Fruit fly (Drosophila melanogaster) whole organism, prepupa: Measurements from ENCODE around the gene CG2901.
A peak's percentile ranks its signal among the peaks of the same experiment; 100 is the strongest.

ENCODE experiments used
- Blimp-1 ChIP-seq: fragments of 200-800 bp; sonication (Bioruptor generic); optimal IDR thresholded peaks from 3 replicates; lab custom pipeline; 2017; ENCODE audit warnings: missing biosample characterization, missing genetic modification characterization, mild to moderate bottlenecking, moderate library complexity, missing genetic modification reagents
- CG10631 ChIP-seq: fragments of 200-800 bp; sonication (Bioruptor generic); optimal IDR thresholded peaks from 2 replicates; lab custom pipeline; 2016; ENCODE audit warnings: missing biosample characterization, missing genetic modification characterization
- CG10669 ChIP-seq: fragments of 200-800 bp; sonication (Bioruptor generic); optimal IDR thresholded peaks from 3 replicates; lab custom pipeline; 2018; ENCODE audit warnings: missing biosample characterization, mild to moderate bottlenecking, missing genetic modification characterization, moderate library complexity
- CG11294 ChIP-seq: fragments of 200-800 bp; sonication (Bioruptor generic); IDR thresholded peaks from 2 replicates; pipeline ENCODE4 v1.3.6; 2022; ENCODE audit warnings: missing biosample characterization, missing genetic modification characterization
- CG11762 ChIP-seq: fragments of 200-800 bp; sonication (Bioruptor generic); optimal IDR thresholded peaks from 3 replicates; lab custom pipeline; 2016; ENCODE audit warnings: missing biosample characterization, missing genetic modification characterization; ENCODE audit not compliant: insufficient read depth
- CG11902 ChIP-seq: fragments of 200-800 bp; sonication (Bioruptor generic); optimal IDR thresholded peaks from 3 replicates; lab custom pipeline; 2016; ENCODE audit warnings: missing biosample characterization, missing genetic modification characterization
- CG15336 ChIP-seq: fragments of 200-800 bp; sonication (Bioruptor generic); IDR thresholded peaks from 2 replicates; pipeline ENCODE4 v1.3.6; 2022; ENCODE audit warnings: missing biosample characterization, missing genetic modification characterization
- CG3032 ChIP-seq: fragments of 200-800 bp; optimal IDR thresholded peaks from 2 replicates; lab custom pipeline; 2019; ENCODE audit warnings: missing biosample characterization, mild to moderate bottlenecking, missing genetic modification characterization, moderate library complexity
- CG31627 ChIP-seq: fragments of 200-800 bp; sonication (Bioruptor generic); optimal IDR thresholded peaks from 3 replicates; lab custom pipeline; 2016; ENCODE audit warnings: missing biosample characterization, missing genetic modification characterization
- CG32006 ChIP-seq: fragments of 200-800 bp; sonication (Bioruptor generic); optimal IDR thresholded peaks from 3 replicates; lab custom pipeline; 2017; ENCODE audit warnings: missing biosample characterization, mild to moderate bottlenecking, missing genetic modification characterization
- CG34406 ChIP-seq: fragments of 200-800 bp; sonication (Bioruptor generic); optimal IDR thresholded peaks from 3 replicates; lab custom pipeline; 2016; ENCODE audit warnings: missing biosample characterization, missing genetic modification characterization
- CG3919 ChIP-seq: fragments of 200-800 bp; sonication (Bioruptor generic); optimal IDR thresholded peaks from 3 replicates; lab custom pipeline; 2016; ENCODE audit warnings: missing biosample characterization, missing genetic modification characterization
- CG4318 ChIP-seq: fragments of 200-800 bp; sonication (Bioruptor generic); optimal IDR thresholded peaks from 3 replicates; lab custom pipeline; 2017; ENCODE audit warnings: missing biosample characterization, mild to moderate bottlenecking, missing genetic modification characterization
- CG6163 ChIP-seq: fragments of 200-800 bp; sonication (Bioruptor generic); IDR thresholded peaks from 3 replicates; pipeline ENCODE4 v1.3.6; 2022; ENCODE audit warnings: missing biosample characterization, missing genetic modification characterization
- CG6276 ChIP-seq: fragments of 200-800 bp; sonication (Bioruptor generic); optimal IDR thresholded peaks from 2 replicates; lab custom pipeline; 2017; ENCODE audit warnings: missing biosample characterization, mild to moderate bottlenecking, missing genetic modification characterization
- CG6792 ChIP-seq: fragments of 200-800 bp; sonication (Bioruptor generic); optimal IDR thresholded peaks from 3 replicates; lab custom pipeline; 2016; ENCODE audit warnings: missing biosample characterization, missing genetic modification characterization
- CG6808 ChIP-seq: fragments of 200-800 bp; sonication (Bioruptor generic); optimal IDR thresholded peaks from 3 replicates; lab custom pipeline; 2017; ENCODE audit warnings: missing biosample characterization, missing genetic modification characterization, mild to moderate bottlenecking, moderate library complexity, missing genetic modification reagents
- CG6854 ChIP-seq: fragments of 200-800 bp; sonication (Bioruptor generic); optimal IDR thresholded peaks from 2 replicates; lab custom pipeline; 2017; ENCODE audit warnings: missing biosample characterization, mild to moderate bottlenecking, missing genetic modification characterization
- CG7368 ChIP-seq: fragments of 200-800 bp; sonication (Bioruptor generic); optimal IDR thresholded peaks from 3 replicates; lab custom pipeline; 2016; ENCODE audit warnings: missing biosample characterization, missing genetic modification characterization
- CG8119 ChIP-seq: fragments of 200-800 bp; sonication (Bioruptor generic); IDR thresholded peaks from 3 replicates; pipeline ENCODE4 v1.3.6; 2022; ENCODE audit warnings: missing biosample characterization, missing genetic modification characterization
- CG8319 ChIP-seq: fragments of 200-800 bp; sonication (Bioruptor generic); optimal IDR thresholded peaks from 3 replicates; lab custom pipeline; 2016; ENCODE audit warnings: missing biosample characterization, missing genetic modification characterization
- CG9139 ChIP-seq: fragments of 200-800 bp; sonication (Bioruptor generic); optimal IDR thresholded peaks from 3 replicates; lab custom pipeline; 2017; ENCODE audit warnings: missing biosample characterization, mild to moderate bottlenecking, missing genetic modification characterization
- Eip78C ChIP-seq: fragments of 200-800 bp; sonication (Bioruptor generic); peaks from one replicate; lab custom pipeline; 2016; ENCODE audit warnings: missing biosample characterization, missing genetic modification characterization
- Ets21C ChIP-seq: fragments of 200-800 bp; sonication (Bioruptor generic); optimal IDR thresholded peaks from 3 replicates; lab custom pipeline; 2016; ENCODE audit warnings: missing biosample characterization, missing genetic modification characterization
- Gug ChIP-seq: fragments of 200-800 bp; sonication (Bioruptor generic); IDR thresholded peaks from 2 replicates; pipeline ENCODE4 v1.3.6; 2022; ENCODE audit warnings: missing biosample characterization, missing genetic modification characterization
- Hr38 ChIP-seq: sonication (Bioruptor generic); optimal IDR thresholded peaks from 2 replicates; lab custom pipeline; 2016; ENCODE audit warnings: missing biosample characterization, missing genetic modification characterization
- Hr4 ChIP-seq: fragments of 200-800 bp; sonication (Bioruptor generic); optimal IDR thresholded peaks from 3 replicates; lab custom pipeline; 2016; ENCODE audit warnings: missing biosample characterization, missing genetic modification characterization
- Lpt ChIP-seq: fragments of 200-800 bp; sonication (Bioruptor generic); optimal IDR thresholded peaks from 3 replicates; lab custom pipeline; 2016; ENCODE audit warnings: missing biosample characterization, missing genetic modification characterization
- Smox ChIP-seq: fragments of 200-800 bp; sonication (Bioruptor generic); optimal IDR thresholded peaks from 3 replicates; lab custom pipeline; 2016; ENCODE audit warnings: missing biosample characterization, missing genetic modification characterization
- Sox102F ChIP-seq: fragments of 200-800 bp; sonication (Bioruptor generic); optimal IDR thresholded peaks from 2 replicates; lab custom pipeline; 2016; ENCODE audit warnings: missing biosample characterization, mild to moderate bottlenecking, missing genetic modification characterization
- Sox15 ChIP-seq: fragments of 200-800 bp; sonication (Bioruptor generic); optimal IDR thresholded peaks from 3 replicates; lab custom pipeline; 2016; ENCODE audit warnings: missing biosample characterization, missing genetic modification characterization
- achi ChIP-seq: fragments of 200-800 bp; sonication (Bioruptor generic); optimal IDR thresholded peaks from 3 replicates; lab custom pipeline; 2016; ENCODE audit warnings: missing biosample characterization, missing genetic modification characterization
- acj6 ChIP-seq: fragments of 200-800 bp; sonication (Bioruptor generic); optimal IDR thresholded peaks from 3 replicates; lab custom pipeline; 2016; ENCODE audit warnings: missing biosample characterization, missing genetic modification characterization
- cyc ChIP-seq: fragments of 200-800 bp; sonication (Bioruptor generic); optimal IDR thresholded peaks from 3 replicates; lab custom pipeline; 2016; ENCODE audit warnings: missing biosample characterization, missing genetic modification characterization
- dac ChIP-seq: fragments of 200-800 bp; sonication (Bioruptor generic); optimal IDR thresholded peaks from 2 replicates; lab custom pipeline; 2017; ENCODE audit warnings: missing biosample characterization, mild to moderate bottlenecking, missing genetic modification characterization
- dsx ChIP-seq: fragments of 200-800 bp; optimal IDR thresholded peaks from 3 replicates; lab custom pipeline; 2019; ENCODE audit warnings: missing biosample characterization, mild to moderate bottlenecking, missing genetic modification characterization, moderate library complexity; ENCODE audit not compliant: poor library complexity, severe bottlenecking
- eg ChIP-seq: fragments of 200-800 bp; sonication (Bioruptor generic); IDR thresholded peaks from 3 replicates; pipeline ENCODE4 v1.3.6; 2022; ENCODE audit warnings: missing biosample characterization, missing genetic modification characterization
- fd59A ChIP-seq: fragments of 200-800 bp; sonication (Bioruptor generic); optimal IDR thresholded peaks from 2 replicates; lab custom pipeline; 2017; ENCODE audit warnings: missing biosample characterization, mild to moderate bottlenecking, missing genetic modification characterization, missing genetic modification reagents
- fd85E ChIP-seq: fragments of 200-800 bp; sonication (Bioruptor generic); optimal IDR thresholded peaks from 3 replicates; lab custom pipeline; 2016; ENCODE audit warnings: missing biosample characterization, missing genetic modification characterization
- fkh ChIP-seq: fragments of 200-800 bp; sonication (Bioruptor generic); optimal IDR thresholded peaks from 3 replicates; lab custom pipeline; 2017; ENCODE audit warnings: missing biosample characterization, mild to moderate bottlenecking, missing genetic modification characterization, moderate library complexity
- lz ChIP-seq: fragments of 200-800 bp; sonication (Bioruptor generic); optimal IDR thresholded peaks from 3 replicates; lab custom pipeline; 2016; ENCODE audit warnings: missing biosample characterization, missing genetic modification characterization
- net ChIP-seq: fragments of 200-800 bp; sonication (Bioruptor generic); optimal IDR thresholded peaks from 3 replicates; lab custom pipeline; 2016; ENCODE audit warnings: missing biosample characterization, missing genetic modification characterization
- pdm3 ChIP-seq: fragments of 200-800 bp; sonication (Bioruptor generic); optimal IDR thresholded peaks from 3 replicates; lab custom pipeline; 2016; ENCODE audit warnings: missing biosample characterization, missing genetic modification characterization
- spab ChIP-seq: fragments of 200-800 bp; sonication (Bioruptor generic); optimal IDR thresholded peaks from 2 replicates; lab custom pipeline; 2017; ENCODE audit warnings: missing biosample characterization, mild to moderate bottlenecking, missing genetic modification characterization, missing genetic modification reagents
- ss ChIP-seq, 2 experiments: fragments of 200-800 bp; sonication (Bioruptor generic); optimal IDR thresholded peaks; 2 replicates in 1 of 2; 3 replicates in 1 of 2; lab custom pipeline; 2017 to 2018; ENCODE audit warnings: mild to moderate bottlenecking in 2 of 2, missing biosample characterization in 2 of 2, missing genetic modification characterization in 2 of 2, moderate library complexity in 1 of 2
- svp ChIP-seq: fragments of 200-800 bp; sonication (Bioruptor generic); peaks from one replicate; lab custom pipeline; 2016; ENCODE audit warnings: missing biosample characterization, missing genetic modification characterization
- topi ChIP-seq: fragments of 200-800 bp; sonication (Bioruptor generic); optimal IDR thresholded peaks from 3 replicates; lab custom pipeline; 2016; ENCODE audit warnings: missing biosample characterization, missing genetic modification characterization
- vri ChIP-seq: fragments of 200-800 bp; sonication (Bioruptor generic); optimal IDR thresholded peaks from 3 replicates; lab custom pipeline; 2016; ENCODE audit warnings: missing biosample characterization, mild to moderate bottlenecking, missing genetic modification characterization

CG2901 gene

DNA sequence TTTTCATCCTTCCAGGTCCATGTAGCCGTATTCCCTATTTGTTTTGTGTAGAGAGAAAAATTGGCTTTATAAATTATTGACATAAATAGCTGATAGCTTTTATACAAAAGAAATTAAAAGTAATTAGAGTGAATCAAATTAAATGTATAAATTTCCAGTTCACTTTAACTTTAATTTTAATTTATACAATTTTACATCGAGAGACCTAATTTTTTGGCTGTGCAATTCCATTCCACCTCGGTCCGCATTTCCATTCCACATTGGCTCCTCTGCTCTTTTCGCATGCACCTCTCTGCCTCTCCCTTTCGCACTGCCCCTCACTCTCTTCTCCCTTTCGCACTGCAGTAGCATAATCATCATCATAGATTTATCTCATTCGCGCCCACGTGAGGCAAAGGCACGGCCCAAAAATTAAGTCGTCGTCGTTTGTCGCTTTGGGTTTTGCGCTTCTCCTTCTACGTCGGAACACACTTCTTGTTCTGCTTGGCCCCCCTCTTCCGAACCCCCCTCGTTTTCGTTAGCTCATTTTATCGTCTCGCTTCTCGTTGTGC, 49.0 kb upstream of the CG2901 start (continued):
- peak; percentile 23 for TF ChIP-seq CG31627 (GFP tag; lab: Kevin White, UChicago)
- TF ChIP-seq Ets21C (GFP tag; lab: Kevin White, UChicago), result no peak
- no peak for TF ChIP-seq vri (GFP tag; lab: Kevin White, UChicago)
- peak; percentile 35 for TF ChIP-seq net
- TF ChIP-seq CG10631, result peak; percentile 57
- TF ChIP-seq Hr38, result no peak
- TF ChIP-seq CG8119 (GFP tag; lab: Robert Waterston, UW), result peak; percentile 33; the same call in 1 of the 3 replicates

DNA sequence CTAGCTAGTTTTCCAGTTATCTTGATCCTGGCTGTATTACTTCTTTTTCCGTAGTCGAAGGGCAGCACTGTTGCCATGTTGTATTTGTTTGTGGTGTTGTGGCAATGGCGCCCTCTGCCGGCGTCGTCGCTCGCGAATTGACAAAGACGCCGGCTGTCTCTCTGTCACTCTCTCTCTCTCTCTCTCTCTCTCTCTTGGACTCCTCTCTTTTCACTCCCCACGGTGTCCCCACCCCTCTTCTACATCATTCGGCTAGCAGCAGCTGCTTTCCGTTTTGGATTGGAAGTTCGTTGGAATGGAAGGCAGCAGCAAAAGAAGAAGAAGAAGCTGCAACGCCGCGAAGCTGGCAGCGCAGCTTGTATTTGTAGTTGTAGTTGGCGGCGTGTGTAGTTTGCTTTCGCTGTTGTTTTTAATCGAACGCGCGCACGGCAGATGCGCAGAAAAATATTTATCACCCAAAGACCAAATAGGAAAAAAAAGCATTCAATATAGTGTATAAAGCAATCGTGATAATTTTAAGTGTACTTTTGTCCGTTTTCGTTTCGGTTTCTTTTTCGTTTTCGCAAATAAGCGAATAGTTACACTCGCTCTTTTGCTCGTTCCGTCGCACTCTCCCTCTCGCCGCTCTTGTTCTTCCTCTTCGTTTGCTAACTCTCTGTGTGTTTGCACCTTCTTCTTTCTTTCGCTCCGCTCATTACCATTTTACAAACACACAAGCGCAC, 48.1 kb upstream of the CG2901 start:
- no peak for TF ChIP-seq spab (GFP tag; lab: Kevin White, UChicago)
- TF ChIP-seq CG15336, result peak; percentile 74
- peak; percentile 43 for TF ChIP-seq dac (GFP tag; lab: Kevin White, UChicago)
- peak; percentile 16 for TF ChIP-seq achi (GFP tag; lab: Kevin White, UChicago)
- TF ChIP-seq CG6792 (GFP tag; lab: Kevin White, UChicago), result no peak
- TF ChIP-seq CG6808 (GFP tag; lab: Kevin White, UChicago), result no peak
- no peak for TF ChIP-seq acj6 (GFP tag; lab: Kevin White, UChicago)
- TF ChIP-seq Sox15, result no peak
- no peak for TF ChIP-seq fd59A (GFP tag; lab: Kevin White, UChicago)
- peak; percentile 49 for TF ChIP-seq svp
- TF ChIP-seq CG4318 (GFP tag; lab: Kevin White, UChicago), result no peak
- TF ChIP-seq CG11902, result no peak
- TF ChIP-seq dsx, result peak; percentile 18
- peak; percentile 23 for TF ChIP-seq CG3032 (tag; lab: Kevin White, UChicago)
- TF ChIP-seq topi (GFP tag; lab: Kevin White, UChicago), result no peak
- TF ChIP-seq CG34406 (GFP tag; lab: Kevin White, UChicago), result peak; percentile 3
- TF ChIP-seq Blimp-1 (GFP tag; lab: Kevin White, UChicago), result no peak
- TF ChIP-seq CG10631, result no peak
- no peak for TF ChIP-seq Smox (GFP tag; lab: Kevin White, UChicago)
- peak; percentile 54 for TF ChIP-seq CG32006 (GFP tag; lab: Kevin White, UChicago)
- no peak for TF ChIP-seq Hr38
- no peak for TF ChIP-seq cyc
- TF ChIP-seq CG6163, result peak; percentile 58
- no peak for TF ChIP-seq CG10669 (GFP tag; lab: Kevin White, UChicago)
- TF ChIP-seq ss (GFP tag; optimal IDR thresholded peaks at IDR 0.05; lab: Kevin White, UChicago), result peak; percentile 17 to 49
- peak; percentile 24; the same call in 1 of the 2 replicates for TF ChIP-seq Gug (GFP tag; lab: Robert Waterston, UW)
- TF ChIP-seq fd85E (GFP tag; lab: Kevin White, UChicago), result no peak
- TF ChIP-seq Eip78C (GFP tag; lab: Kevin White, UChicago), result peak; percentile 75
- peak; percentile 57 for TF ChIP-seq CG3919
- TF ChIP-seq CG11762 (GFP tag; lab: Kevin White, UChicago), result peak; percentile 7
- TF ChIP-seq lz (GFP tag; lab: Kevin White, UChicago), result peak; percentile 1
- no peak for TF ChIP-seq CG8319 (GFP tag; lab: Kevin White, UChicago)
- TF ChIP-seq Sox102F, result no peak
- no peak for TF ChIP-seq Ets21C (GFP tag; lab: Kevin White, UChicago)
- TF ChIP-seq eg, result 0 out of 3 replicates have a peak, but pooled peaks have one; percentile 57
- no peak for TF ChIP-seq CG9139
- TF ChIP-seq net, result peak; percentile 55
- TF ChIP-seq CG6854 (GFP tag; lab: Kevin White, UChicago), result no peak
- no peak for TF ChIP-seq CG7368 (GFP tag; lab: Kevin White, UChicago)
- peak; percentile 27 for TF ChIP-seq pdm3
- TF ChIP-seq Hr4, result peak; percentile 36
- TF ChIP-seq CG11294 (GFP tag; lab: Robert Waterston, UW), result no peak
- peak; percentile 69 for TF ChIP-seq Lpt (GFP tag; lab: Kevin White, UChicago)
- no peak; the same call in 1 of the 3 replicates for TF ChIP-seq CG8119 (GFP tag; lab: Robert Waterston, UW)
- TF ChIP-seq fkh (GFP tag; lab: Kevin White, UChicago), result peak; percentile 35
- TF ChIP-seq CG6276 (GFP tag; lab: Kevin White, UChicago), result peak; percentile 62
